Worm (Caenorhabditis elegans): ENCODE data around the gene K10D11.5.

- TF ChIP-seq him-1 (tag; optimal IDR thresholded peaks at IDR 0.05) (no peak), W03F9.2 (tag; optimal IDR thresholded peaks at IDR 0.05) (no peak), dao-5 (tag; optimal IDR thresholded peaks at IDR 0.05) (no peak)
These were observed 41.9 kb upstream of the K10D11.5 start for ce11 chrIV:13033516-13033915.

Data from whole organism, L4/young adult.